Worm (Caenorhabditis elegans) whole organism, L4 larva: ENCODE measurements around the gene nhr-205.

Experiments used
- D1046.2 ChIP-seq: fragments of 200-800 bp; sonication (Bioruptor generic); IDR thresholded peaks from 2 replicates; pipeline ENCODE4 v1.3.6; 2022; ENCODE audit warnings: missing genetic modification characterization, missing compliant biosample characterization
- F10B5.3 ChIP-seq: sonication (generic microtip); optimal IDR thresholded peaks from 2 replicates; lab custom pipeline; 2016; ENCODE audit warnings: mild to moderate bottlenecking, missing genetic modification characterization, missing compliant biosample characterization
- F26F4.8 ChIP-seq: fragments of 200-800 bp; sonication (Bioruptor generic); conservative IDR thresholded peaks from 2 replicates; pipeline ENCODE4 v1.3.6; 2022; ENCODE audit warnings: missing genetic modification characterization, missing compliant biosample characterization
- F37D6.2 ChIP-seq: sonication (generic microtip); optimal IDR thresholded peaks from 2 replicates; lab custom pipeline; 2016; ENCODE audit warnings: mild to moderate bottlenecking, missing genetic modification characterization, missing compliant biosample characterization
- F44E2.7 ChIP-seq: fragments of 200-800 bp; sonication (Bioruptor generic); IDR thresholded peaks from 2 replicates; pipeline ENCODE4 v2.1.2; 2022; ENCODE audit warnings: missing genetic modification characterization, missing compliant biosample characterization
- T20F7.1 ChIP-seq: fragments of 200-800 bp; sonication (Bioruptor generic); optimal IDR thresholded peaks from 2 replicates; lab custom pipeline; 2018; ENCODE audit warnings: mild to moderate bottlenecking, missing genetic modification characterization, missing compliant biosample characterization
- Y48G9A.11 ChIP-seq: fragments of 200-800 bp; sonication (Bioruptor generic); IDR thresholded peaks from 2 replicates; pipeline ENCODE4 v1.3.6; 2022; ENCODE audit warnings: missing genetic modification reagents, missing genetic modification characterization, missing compliant biosample characterization
- ZK546.5 ChIP-seq, 2 experiments: sonication (generic microtip); optimal IDR thresholded peaks; 2 replicates each; lab custom pipeline; 2017; ENCODE audit warnings: missing biosample characterization in 2 of 2, missing genetic modification characterization in 2 of 2
- aly-2 ChIP-seq: sonication (generic microtip); optimal IDR thresholded peaks from 2 replicates; lab custom pipeline; 2018; ENCODE audit warnings: missing biosample characterization, missing genetic modification characterization
- attf-4 ChIP-seq: sonication (generic microtip); optimal IDR thresholded peaks from 3 replicates; lab custom pipeline; 2017; ENCODE audit warnings: missing biosample characterization, missing genetic modification characterization
- ceh-20 ChIP-seq: fragments of 200-800 bp; sonication (Bioruptor generic); IDR thresholded peaks from 2 replicates; pipeline ENCODE4 v1.3.6; 2022; ENCODE audit warnings: missing genetic modification reagents, missing genetic modification characterization, missing compliant biosample characterization
- ceh-28 ChIP-seq: fragments of 150-350 bp; optimal IDR thresholded peaks from 2 replicates; lab custom pipeline; 2014; ENCODE audit warnings: missing biosample characterization, missing genetic modification reagents, missing genetic modification characterization
- ceh-44 ChIP-seq: fragments of 200-800 bp; sonication (Bioruptor generic); IDR thresholded peaks from 2 replicates; pipeline ENCODE4 v1.3.6; 2022; ENCODE audit warnings: missing genetic modification reagents, missing genetic modification characterization, missing compliant biosample characterization
- ceh-62 ChIP-seq: sonication (generic microtip); optimal IDR thresholded peaks from 2 replicates; lab custom pipeline; 2017; ENCODE audit warnings: missing biosample characterization, missing genetic modification characterization
- cey-2 ChIP-seq: sonication (generic microtip); optimal IDR thresholded peaks from 3 replicates; lab custom pipeline; 2017; ENCODE audit warnings: missing genetic modification characterization, mild to moderate bottlenecking, missing compliant biosample characterization, antibody characterized with exemption, borderline replicate concordance; ENCODE audit not compliant: insufficient read depth
- daf-16 ChIP-seq, 3 experiments: sonication (generic microtip); optimal IDR thresholded peaks; 2 replicates each; lab custom pipeline; 2016 to 2017; ENCODE audit warnings: missing genetic modification characterization in 3 of 3, missing genetic modification reagents in 3 of 3, mild to moderate bottlenecking in 2 of 3, missing compliant biosample characterization in 2 of 3, missing biosample characterization in 1 of 3, moderate library complexity in 1 of 3
- dmd-8 ChIP-seq: fragments of 200-800 bp; sonication (Bioruptor generic); IDR thresholded peaks from 2 replicates; pipeline ENCODE4 v1.3.6; 2022; ENCODE audit warnings: missing genetic modification characterization, missing compliant biosample characterization
- dpl-1 ChIP-seq: fragments of 150-350 bp; optimal IDR thresholded peaks from 2 replicates; lab custom pipeline; 2014; ENCODE audit warnings: missing biosample characterization, missing genetic modification reagents, missing genetic modification characterization
- duxl-1 ChIP-seq: sonication (generic microtip); optimal IDR thresholded peaks from 2 replicates; lab custom pipeline; 2016; ENCODE audit warnings: mild to moderate bottlenecking, missing genetic modification characterization, moderate library complexity, missing compliant biosample characterization; ENCODE audit not compliant: poor library complexity
- egl-43 ChIP-seq: fragments of 200-800 bp; sonication (Bioruptor generic); IDR thresholded peaks from 2 replicates; pipeline ENCODE4 v1.3.6; 2022; ENCODE audit warnings: missing genetic modification reagents, missing genetic modification characterization, missing compliant biosample characterization
- lin-13 ChIP-seq: fragments of 150-350 bp; optimal IDR thresholded peaks from 2 replicates; lab custom pipeline; 2014; ENCODE audit warnings: missing biosample characterization, missing genetic modification reagents, missing genetic modification characterization
- lin-15B ChIP-seq: fragments of 150-350 bp; sonication (generic microtip); optimal IDR thresholded peaks from 3 replicates; lab custom pipeline; 2014; ENCODE audit warnings: missing biosample characterization, missing genetic modification characterization
- lir-3 ChIP-seq: sonication (generic microtip); optimal IDR thresholded peaks from 2 replicates; lab custom pipeline; 2016; ENCODE audit warnings: mild to moderate bottlenecking, missing genetic modification characterization, missing compliant biosample characterization
- madf-9 ChIP-seq: fragments of 200-800 bp; sonication (Bioruptor generic); conservative IDR thresholded peaks from 2 replicates; pipeline ENCODE4 v1.3.6; 2022; ENCODE audit warnings: missing genetic modification reagents, missing genetic modification characterization, missing compliant biosample characterization
- mxl-2 ChIP-seq: fragments of 200-800 bp; sonication (Bioruptor generic); conservative IDR thresholded peaks from 2 replicates; pipeline ENCODE4 v1.3.6; 2022; ENCODE audit warnings: missing genetic modification reagents, missing genetic modification characterization, missing compliant biosample characterization
- nhr-11 ChIP-seq: fragments of 150-350 bp; optimal IDR thresholded peaks from 2 replicates; lab custom pipeline; 2014; ENCODE audit warnings: missing biosample characterization, missing genetic modification characterization
- nhr-111 ChIP-seq: fragments of 200-800 bp; sonication (Bioruptor generic); optimal IDR thresholded peaks from 2 replicates; lab custom pipeline; 2018; ENCODE audit warnings: mild to moderate bottlenecking, missing genetic modification characterization, missing compliant biosample characterization
- nhr-48 ChIP-seq: sonication (generic microtip); optimal IDR thresholded peaks from 2 replicates; lab custom pipeline; 2016; ENCODE audit warnings: mild to moderate bottlenecking, missing genetic modification characterization, missing compliant biosample characterization
- nhr-76 ChIP-seq: fragments of 150-350 bp; optimal IDR thresholded peaks from 2 replicates; lab custom pipeline; 2014; ENCODE audit warnings: missing biosample characterization, missing genetic modification characterization
- php-3 ChIP-seq: fragments of 200-800 bp; sonication (Bioruptor generic); IDR thresholded peaks from 2 replicates; pipeline ENCODE4 v1.3.6; 2022; ENCODE audit warnings: missing genetic modification reagents, missing genetic modification characterization, missing compliant biosample characterization
- sdz-12 ChIP-seq: fragments of 200-800 bp; sonication (Bioruptor generic); optimal IDR thresholded peaks from 2 replicates; lab custom pipeline; 2018; ENCODE audit warnings: mild to moderate bottlenecking, missing genetic modification characterization, missing compliant biosample characterization
- set-16 ChIP-seq: fragments of 200-800 bp; sonication (Bioruptor generic); IDR thresholded peaks from 2 replicates; pipeline ENCODE4 v1.3.6; 2022; ENCODE audit warnings: missing genetic modification reagents, missing genetic modification characterization, missing compliant biosample characterization
- skn-1 ChIP-seq: fragments of 150-350 bp; optimal IDR thresholded peaks from 2 replicates; lab custom pipeline; 2014; ENCODE audit warnings: missing biosample characterization, missing genetic modification characterization
- snpc-1.2 ChIP-seq: fragments of 200-800 bp; sonication (Bioruptor generic); IDR thresholded peaks from 2 replicates; pipeline ENCODE4 v1.3.6; 2022; ENCODE audit warnings: missing genetic modification reagents, missing genetic modification characterization, missing compliant biosample characterization
- tra-1 ChIP-seq: fragments of 200-800 bp; sonication (Bioruptor generic); IDR thresholded peaks from 2 replicates; pipeline ENCODE4 v1.3.6; 2022; ENCODE audit warnings: missing genetic modification reagents, missing genetic modification characterization, missing compliant biosample characterization
- unc-130 ChIP-seq: sonication (generic microtip); optimal IDR thresholded peaks from 2 replicates; lab custom pipeline; 2016; ENCODE audit warnings: missing genetic modification reagents, missing genetic modification characterization, missing compliant biosample characterization
- unc-62 ChIP-seq, 3 experiments: fragments of 150-350 bp in 1 of 3; sonication (generic microtip); optimal IDR thresholded peaks in 2 of 3; peaks in 1 of 3; 1 replicate in 1 of 3; 2 replicates in 2 of 3; lab custom pipeline; 2014 to 2017; ENCODE audit warnings: missing biosample characterization in 3 of 3, missing genetic modification characterization in 3 of 3, missing genetic modification reagents in 3 of 3, missing genotype in 1 of 3

Gene nhr-205

ce11 chrV:10083999-10084468 lies 2.5 kb upstream of the nhr-205 start, which contains the start of gene nhr-12 (continued):
- TF ChIP-seq ceh-44 (GFP tag; lab: Robert Waterston, UW) (no peak), daf-16 (GFP tag; optimal IDR thresholded peaks at IDR 0.05; lab: Kevin White, UChicago) (no peak), daf-16 (tag; optimal IDR thresholded peaks at IDR 0.05; lab: Kevin White, UChicago) (peak; percentile 59)

- TF ChIP-seq unc-62 (GFP tag; optimal IDR thresholded peaks at IDR 0.05 in 1 of 2; lab: Kevin White, UChicago): peak in 1 of 2 experiments; percentile 94
- TF ChIP-seq unc-62 (tag; optimal IDR thresholded peaks at IDR 0.05; lab: Kevin White, UChicago): no peak
- no peak for TF ChIP-seq tra-1 (GFP tag; lab: Robert Waterston, UW)
- TF ChIP-seq, all 104 proteins: peak for 1
Observed at ce11 chrV:10080905-10081304, 671 bp downstream of the nhr-205 start.

- TF ChIP-seq F37D6.2 (tag; lab: Kevin White, UChicago): no peak
- TF ChIP-seq ceh-62 (tag; lab: Kevin White, UChicago): no peak
- no peak for TF ChIP-seq unc-130 (GFP tag; lab: Kevin White, UChicago)
- TF ChIP-seq daf-16 (GFP tag; optimal IDR thresholded peaks at IDR 0.05; lab: Kevin White, UChicago): no peak
- no peak for TF ChIP-seq daf-16 (tag; optimal IDR thresholded peaks at IDR 0.05; lab: Kevin White, UChicago)
- TF ChIP-seq dmd-8 (GFP tag; lab: Robert Waterston, UW): no peak
- TF ChIP-seq Y48G9A.11 (GFP tag; lab: Robert Waterston, UW): no peak
- no peak for TF ChIP-seq attf-4 (tag; lab: Kevin White, UChicago)
- TF ChIP-seq set-16 (GFP tag; lab: Robert Waterston, UW): no peak
Observed at ce11 chrV:10078244-10078643, 3.3 kb downstream of the nhr-205 start, which contains the start of gene R04B5.1. TSS of gene R04B5.1 (minus strand) at chrV:10078344.

- no peak for TF ChIP-seq egl-43 (GFP tag; lab: Robert Waterston, UW)
- TF ChIP-seq skn-1: no peak
- TF ChIP-seq unc-62 (GFP tag; optimal IDR thresholded peaks at IDR 0.05 in 1 of 2; lab: Kevin White, UChicago): no peak
- no peak for TF ChIP-seq unc-62 (tag; optimal IDR thresholded peaks at IDR 0.05; lab: Kevin White, UChicago)
- no peak for TF ChIP-seq dpl-1 (GFP tag; lab: Kevin White, UChicago)
- TF ChIP-seq cey-2 (tag; lab: Kevin White, UChicago): no peak
- no peak for TF ChIP-seq snpc-1.2 (GFP tag; lab: Robert Waterston, UW)
- no peak for TF ChIP-seq madf-9 (GFP tag; lab: Robert Waterston, UW)
- no peak for TF ChIP-seq daf-16 (GFP tag; optimal IDR thresholded peaks at IDR 0.05; lab: Kevin White, UChicago)
- TF ChIP-seq daf-16 (tag; optimal IDR thresholded peaks at IDR 0.05; lab: Kevin White, UChicago): no peak
- TF ChIP-seq nhr-111 (GFP tag; lab: Kevin White, UChicago): no peak
- TF ChIP-seq F26F4.8 (GFP tag; lab: Robert Waterston, UW): no peak
- TF ChIP-seq lir-3 (tag; lab: Kevin White, UChicago): no peak
- no peak for TF ChIP-seq F44E2.7
- TF ChIP-seq dmd-8 (GFP tag; lab: Robert Waterston, UW): no peak
- no peak for TF ChIP-seq set-16 (GFP tag; lab: Robert Waterston, UW)
- TF ChIP-seq sdz-12 (GFP tag; lab: Kevin White, UChicago): no peak
- no peak for TF ChIP-seq mxl-2
Observed at ce11 chrV:10075441-10075840, 6.1 kb downstream of the nhr-205 start, which contains the start of gene F57A8.7. TSS of gene F57A8.7 (plus strand) at chrV:10075741.

- TF ChIP-seq aly-2 (tag; lab: Kevin White, UChicago) (no peak), ceh-28 (tag; lab: Kevin White, UChicago) (no peak), ceh-20 (GFP tag; lab: Robert Waterston, UW) (no peak), D1046.2 (GFP tag; lab: Robert Waterston, UW) (no peak), nhr-11 (no peak), php-3 (no peak), T20F7.1 (GFP tag; lab: Kevin White, UChicago) (no peak), lin-13 (GFP tag; lab: Kevin White, UChicago) (no peak), nhr-48 (tag; lab: Kevin White, UChicago) (no peak), F10B5.3 (tag; lab: Kevin White, UChicago) (no peak), nhr-76 (no peak), ZK546.5 (tag; optimal IDR thresholded peaks at IDR 0.05; lab: Kevin White, UChicago) (no peak), duxl-1 (tag; lab: Kevin White, UChicago) (no peak), lin-15B (tag; lab: Kevin White, UChicago) (no peak)
- TF ChIP-seq, all 104 proteins: peak for 0
Observed at ce11 chrV:10073793-10074192, 7.8 kb downstream of the nhr-205 start, which contains the start of gene F57A8.6. TSS of gene F57A8.6 (minus strand) at chrV:10073893.
